Worm (Caenorhabditis elegans) whole organism, L3 larva: ENCODE results near the gene sptl-2.

ENCODE experiments used
- R02D3.7 ChIP-seq: fragments of 150-350 bp; optimal IDR thresholded peaks from 2 replicates; lab custom pipeline; 2014; ENCODE audit warnings: missing biosample characterization, missing genetic modification characterization
- ZK546.5 ChIP-seq: sonication (generic microtip); optimal IDR thresholded peaks from 2 replicates; lab custom pipeline; 2017; ENCODE audit warnings: missing biosample characterization, missing genetic modification characterization
- aly-2 ChIP-seq: fragments of 150-350 bp; optimal IDR thresholded peaks from 2 replicates; lab custom pipeline; 2014; ENCODE audit warnings: missing biosample characterization, missing genetic modification characterization
- ama-1 ChIP-seq: fragments of 150-350 bp; optimal IDR thresholded peaks from 2 replicates; lab custom pipeline; 2018
- ceh-28 ChIP-seq: fragments of 150-350 bp; optimal IDR thresholded peaks from 2 replicates; lab custom pipeline; 2014; ENCODE audit warnings: missing biosample characterization, missing genetic modification reagents, missing genetic modification characterization
- ceh-82 ChIP-seq: fragments of 150-350 bp; optimal IDR thresholded peaks from 2 replicates; lab custom pipeline; 2014; ENCODE audit warnings: missing biosample characterization, missing genetic modification characterization
- ceh-9 ChIP-seq: sonication (generic microtip); optimal IDR thresholded peaks from 2 replicates; lab custom pipeline; 2018; ENCODE audit warnings: missing biosample characterization, missing genetic modification characterization
- daf-12 ChIP-seq: fragments of 150-350 bp; optimal IDR thresholded peaks from 2 replicates; lab custom pipeline; 2014; ENCODE audit warnings: missing biosample characterization, missing genetic modification reagents, missing genetic modification characterization
- egl-5 ChIP-seq: fragments of 150-350 bp; optimal IDR thresholded peaks from 2 replicates; lab custom pipeline; 2017; ENCODE audit warnings: missing biosample characterization, missing genetic modification reagents, missing genetic modification characterization, inconsistent platforms
- elt-1 ChIP-seq: fragments of 150-350 bp; optimal IDR thresholded peaks from 2 replicates; lab custom pipeline; 2014; ENCODE audit warnings: missing biosample characterization, missing genetic modification characterization
- elt-3 ChIP-seq, 3 experiments: fragments of 150-350 bp in 1 of 3; sonication (generic microtip) in 2 of 3; optimal IDR thresholded peaks; 2 replicates in 2 of 3; 4 replicates in 1 of 3; lab custom pipeline; 2014 to 2017; ENCODE audit warnings: missing biosample characterization in 3 of 3, missing genetic modification characterization in 3 of 3
- fkh-2 ChIP-seq: fragments of 150-350 bp; optimal IDR thresholded peaks from 2 replicates; lab custom pipeline; 2014; ENCODE audit warnings: missing biosample characterization, missing genetic modification reagents, missing genetic modification characterization
- fos-1 ChIP-seq: fragments of 150-350 bp; optimal IDR thresholded peaks from 2 replicates; lab custom pipeline; 2014; ENCODE audit warnings: missing biosample characterization, missing genetic modification characterization
- jun-1 ChIP-seq: fragments of 150-350 bp; optimal IDR thresholded peaks from 2 replicates; lab custom pipeline; 2014; ENCODE audit warnings: missing biosample characterization, missing genetic modification reagents, missing genetic modification characterization
- lin-15B ChIP-seq: fragments of 150-350 bp; optimal IDR thresholded peaks from 2 replicates; lab custom pipeline; 2014; ENCODE audit warnings: missing biosample characterization, missing genetic modification characterization
- lin-39 ChIP-seq: fragments of 150-350 bp; optimal IDR thresholded peaks from 2 replicates; lab custom pipeline; 2018; ENCODE audit warnings: missing biosample characterization, missing genetic modification reagents, missing genetic modification characterization
- lsy-12 ChIP-seq: sonication (generic microtip); optimal IDR thresholded peaks from 2 replicates; lab custom pipeline; 2016; ENCODE audit warnings: mild to moderate bottlenecking, missing genetic modification characterization, missing compliant biosample characterization
- mdl-1 ChIP-seq: fragments of 150-350 bp; optimal IDR thresholded peaks from 2 replicates; lab custom pipeline; 2014; ENCODE audit warnings: missing biosample characterization, missing genetic modification characterization
- nhr-11 ChIP-seq: fragments of 150-350 bp; optimal IDR thresholded peaks from 2 replicates; lab custom pipeline; 2014; ENCODE audit warnings: missing biosample characterization, missing genetic modification characterization
- nhr-237 ChIP-seq: fragments of 150-350 bp; optimal IDR thresholded peaks from 2 replicates; lab custom pipeline; 2014; ENCODE audit warnings: missing biosample characterization, missing genetic modification characterization
- nhr-25 ChIP-seq: sonication (generic microtip); optimal IDR thresholded peaks from 2 replicates; lab custom pipeline; 2017; ENCODE audit warnings: missing biosample characterization, missing genetic modification characterization
- nhr-28 ChIP-seq: fragments of 150-350 bp; optimal IDR thresholded peaks from 2 replicates; lab custom pipeline; 2014; ENCODE audit warnings: missing biosample characterization, missing genetic modification characterization
- nhr-43 ChIP-seq: sonication (generic microtip); optimal IDR thresholded peaks from 2 replicates; lab custom pipeline; 2016; ENCODE audit warnings: mild to moderate bottlenecking, missing genetic modification characterization, missing compliant biosample characterization; ENCODE audit not compliant: poor library complexity, severe bottlenecking
- nhr-76 ChIP-seq: fragments of 150-350 bp; sonication (generic microtip); optimal IDR thresholded peaks from 5 replicates; lab custom pipeline; 2014; ENCODE audit warnings: missing biosample characterization, missing genetic modification characterization
- nhr-77 ChIP-seq: fragments of 150-350 bp; optimal IDR thresholded peaks from 2 replicates; lab custom pipeline; 2014; ENCODE audit warnings: missing biosample characterization, missing genetic modification characterization
- pqm-1 ChIP-seq: fragments of 150-350 bp; optimal IDR thresholded peaks from 2 replicates; lab custom pipeline; 2017; ENCODE audit warnings: missing biosample characterization, missing genetic modification characterization, inconsistent platforms
- skn-1 ChIP-seq: fragments of 150-350 bp; optimal IDR thresholded peaks from 2 replicates; lab custom pipeline; 2014; ENCODE audit warnings: missing biosample characterization, missing genetic modification characterization
- snpc-4 ChIP-seq: fragments of 150-350 bp; optimal IDR thresholded peaks from 2 replicates; lab custom pipeline; 2014; ENCODE audit warnings: missing biosample characterization, missing genetic modification characterization
- unc-39 ChIP-seq: sonication (generic microtip); optimal IDR thresholded peaks from 4 replicates; lab custom pipeline; 2017; ENCODE audit warnings: missing biosample characterization, missing genetic modification characterization
- zag-1 ChIP-seq: fragments of 150-350 bp; optimal IDR thresholded peaks from 2 replicates; lab custom pipeline; 2014; ENCODE audit warnings: missing biosample characterization, missing genetic modification characterization
- ztf-11 ChIP-seq: fragments of 150-350 bp; optimal IDR thresholded peaks from 2 replicates; lab custom pipeline; 2014; ENCODE audit warnings: missing biosample characterization, missing genetic modification characterization
- ztf-4 ChIP-seq: fragments of 150-350 bp; optimal IDR thresholded peaks from 2 replicates; lab custom pipeline; 2014; ENCODE audit warnings: missing biosample characterization, missing genetic modification characterization

sptl-2 gene

DNA sequence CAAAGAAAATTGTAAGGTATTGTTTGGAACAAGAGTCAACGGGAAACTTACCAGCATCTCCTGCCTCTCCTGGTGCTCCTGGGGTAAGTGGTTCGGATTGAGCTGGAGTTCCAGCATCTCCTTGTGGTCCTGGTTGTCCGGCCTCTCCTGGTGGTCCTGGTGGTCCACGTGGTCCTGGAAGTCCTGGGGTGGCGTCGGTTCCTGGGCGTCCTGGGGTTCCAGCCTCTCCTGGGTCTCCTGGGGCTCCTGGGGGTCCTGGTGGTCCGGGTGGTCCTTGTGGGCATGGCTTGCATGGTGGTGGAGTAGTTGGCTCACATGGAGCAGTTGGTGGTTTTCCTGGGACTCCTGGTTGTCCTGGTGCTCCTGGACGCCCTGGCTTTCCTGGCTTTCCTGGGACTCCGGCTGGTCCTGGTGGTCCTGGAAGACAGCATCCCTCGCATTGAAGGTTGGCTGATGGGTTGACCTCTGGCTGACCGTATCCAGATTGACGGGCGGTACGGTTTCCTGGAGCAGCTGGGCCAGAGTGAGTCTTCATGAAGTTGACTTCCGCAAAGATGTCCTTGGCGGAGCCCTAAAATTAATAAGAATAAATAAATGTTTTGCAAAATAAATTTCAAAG is 33.2 kb downstream of the sptl-2 start:
- TF ChIP-seq nhr-76 (tag; lab: Kevin White, UChicago) (no peak), pqm-1 (tag; lab: Kevin White, UChicago) (no peak), mdl-1 (no peak), lsy-12 (tag; lab: Kevin White, UChicago) (no peak), aly-2 (tag; lab: Kevin White, UChicago) (no peak), nhr-25 (no peak), skn-1 (tag; lab: Kevin White, UChicago) (no peak), ceh-28 (tag; lab: Kevin White, UChicago) (no peak), nhr-237 (tag; lab: Kevin White, UChicago) (no peak), lin-39 (no peak), egl-5 (no peak), ama-1 (no peak), elt-1 (tag; lab: Kevin White, UChicago) (no peak)

DNA sequence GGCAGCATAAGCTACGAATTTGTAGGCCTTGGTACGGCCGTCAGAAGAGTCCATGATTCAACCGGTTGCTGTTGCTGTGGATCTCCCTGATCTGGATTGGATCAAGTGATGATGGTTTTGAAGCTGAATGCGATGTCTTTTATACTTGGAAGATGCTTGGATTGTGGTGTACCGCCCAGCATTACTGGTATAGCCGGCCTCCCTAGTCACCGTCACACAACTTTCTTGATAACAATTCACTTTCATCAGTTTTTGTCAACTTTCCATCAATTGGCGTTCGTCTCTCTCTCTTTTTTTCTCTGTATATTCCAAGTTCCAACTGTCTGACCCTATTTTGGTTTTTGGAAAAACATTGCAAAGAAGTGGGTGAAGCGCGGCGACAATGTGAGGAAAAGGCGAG is 33.8 kb downstream of the sptl-2 start, which contains the start of gene col-43:
TSS of gene col-43 (minus strand) at position 101 of the 400 bp plus-strand sequence.
- TF ChIP-seq pqm-1 (tag; lab: Kevin White, UChicago) (no peak), ama-1 (no peak), nhr-43 (tag; lab: Kevin White, UChicago) (no peak), ZK546.5 (tag; lab: Kevin White, UChicago) (no peak), nhr-77 (tag; lab: Kevin White, UChicago) (no peak), ztf-4 (tag; lab: Kevin White, UChicago) (no peak), nhr-11 (tag; lab: Kevin White, UChicago) (no peak), skn-1 (tag; lab: Kevin White, UChicago) (no peak), zag-1 (tag; lab: Kevin White, UChicago) (no peak), fos-1 (no peak), lin-39 (no peak), aly-2 (tag; lab: Kevin White, UChicago) (no peak), ceh-28 (tag; lab: Kevin White, UChicago) (no peak), mdl-1 (no peak), R02D3.7 (tag; lab: Kevin White, UChicago) (no peak), snpc-4 (tag; lab: Kevin White, UChicago) (no peak), nhr-237 (tag; lab: Kevin White, UChicago) (no peak), lin-15B (no peak)

DNA sequence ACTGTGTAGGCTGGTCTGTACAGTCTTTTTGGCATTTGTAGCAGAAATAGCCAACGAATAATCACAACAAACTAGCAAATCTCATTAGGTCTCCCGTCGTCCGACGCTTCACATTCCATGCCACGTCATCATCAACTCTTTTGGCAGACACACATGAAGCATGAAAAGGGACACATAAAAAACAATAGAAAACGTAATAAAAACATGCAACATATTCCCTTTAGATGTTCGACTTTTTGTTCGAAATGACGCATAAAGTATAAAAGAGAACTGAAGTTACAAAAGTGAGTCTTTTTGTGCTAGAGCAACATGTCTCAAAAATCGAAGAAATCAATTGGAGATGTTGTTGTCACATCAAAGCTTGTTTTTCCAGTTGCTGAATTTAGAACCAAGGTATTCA is 34.8 kb downstream of the sptl-2 start, which contains the start of gene sth-1:
TSS of gene sth-1 (plus strand) at position 301 of the 400 bp plus-strand sequence.
- TF ChIP-seq nhr-11 (tag; lab: Kevin White, UChicago) (no peak), mdl-1 (no peak), jun-1 (tag; lab: Kevin White, UChicago) (no peak), nhr-25 (no peak), nhr-43 (tag; lab: Kevin White, UChicago) (no peak), skn-1 (tag; lab: Kevin White, UChicago) (no peak), daf-12 (tag; lab: Kevin White, UChicago) (no peak), fkh-2 (tag; lab: Kevin White, UChicago) (no peak)

DNA sequence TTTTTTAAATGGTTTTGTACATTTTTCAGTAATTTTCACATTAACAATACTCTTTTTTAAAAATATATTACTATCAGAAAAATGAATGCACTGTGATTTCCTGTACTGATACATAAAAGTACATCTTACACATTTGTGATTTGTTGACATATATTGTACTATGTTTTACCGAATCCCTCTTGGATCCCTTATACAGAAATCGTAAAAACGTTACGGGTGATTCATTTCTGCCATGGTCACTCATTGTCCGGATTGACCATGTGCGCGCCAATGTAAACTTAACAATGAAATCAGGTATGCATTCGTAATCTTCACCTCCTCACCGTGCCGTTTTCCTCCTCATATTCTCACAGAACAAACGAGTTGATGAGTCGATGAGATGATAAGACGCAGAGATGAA is 37.1 kb downstream of the sptl-2 start, which contains the start of gene ZC513.2:
TSS of gene ZC513.2 (plus strand) at position 301 of the 400 bp plus-strand sequence.
- TF ChIP-seq ztf-11 (no peak), nhr-76 (tag; lab: Kevin White, UChicago) (no peak), nhr-28 (tag; lab: Kevin White, UChicago) (no peak)

DNA sequence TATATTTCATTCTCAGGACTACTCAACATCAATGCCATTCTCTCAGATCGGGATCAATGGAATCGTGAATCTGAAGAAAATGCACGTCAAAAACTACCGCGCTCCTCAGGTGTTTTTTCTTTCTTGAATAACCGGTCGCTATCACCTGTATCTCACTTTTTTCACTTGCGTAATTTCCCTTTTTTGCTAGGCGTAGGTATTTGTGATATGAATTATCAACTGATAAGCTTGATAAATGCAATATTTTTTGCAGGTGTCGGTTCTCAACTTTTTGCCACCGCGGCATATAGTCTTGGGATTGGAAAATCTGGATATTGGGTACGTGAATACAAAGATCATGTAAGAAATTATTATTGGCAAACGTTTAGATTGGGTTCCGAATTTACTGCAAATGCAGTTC is 38.2 kb downstream of the sptl-2 start:
- TF ChIP-seq ceh-82 (tag; lab: Kevin White, UChicago) (no peak), unc-39 (tag; lab: Kevin White, UChicago) (no peak), nhr-25 (no peak), nhr-76 (tag; lab: Kevin White, UChicago) (no peak), mdl-1 (no peak), ztf-11 (no peak), ceh-9 (tag; lab: Kevin White, UChicago) (no peak), daf-12 (tag; lab: Kevin White, UChicago) (no peak), jun-1 (tag; lab: Kevin White, UChicago) (no peak), elt-3 (tag; optimal IDR thresholded peaks at IDR 0.05; lab: Kevin White, UChicago) (no peak), fos-1 (no peak), lin-15B (no peak)
